Worm (Caenorhabditis elegans) whole organism, L4 larva: ENCODE results near the gene srm-5.

Experiments used
- Y105C5A.15 ChIP-seq: fragments of 200-800 bp; sonication (Bioruptor generic); IDR thresholded peaks from 2 replicates; pipeline ENCODE4 v1.3.6; 2022; ENCODE audit warnings: missing genetic modification characterization, missing compliant biosample characterization
- Y48G9A.11 ChIP-seq: fragments of 200-800 bp; sonication (Bioruptor generic); IDR thresholded peaks from 2 replicates; pipeline ENCODE4 v1.3.6; 2022; ENCODE audit warnings: missing genetic modification reagents, missing genetic modification characterization, missing compliant biosample characterization
- ama-1 ChIP-seq: fragments of 150-350 bp; optimal IDR thresholded peaks from 2 replicates; lab custom pipeline; 2014; ENCODE audit warnings: inconsistent platforms, mixed read lengths
- daf-12 ChIP-seq: fragments of 150-350 bp; optimal IDR thresholded peaks from 2 replicates; lab custom pipeline; 2014; ENCODE audit warnings: missing biosample characterization, missing genetic modification reagents, missing genetic modification characterization
- daf-16 ChIP-seq, 3 experiments: sonication (generic microtip); optimal IDR thresholded peaks; 2 replicates each; lab custom pipeline; 2016 to 2017; ENCODE audit warnings: missing genetic modification characterization in 3 of 3, missing genetic modification reagents in 3 of 3, mild to moderate bottlenecking in 2 of 3, missing compliant biosample characterization in 2 of 3, missing biosample characterization in 1 of 3, moderate library complexity in 1 of 3
- dpl-1 ChIP-seq: fragments of 150-350 bp; optimal IDR thresholded peaks from 2 replicates; lab custom pipeline; 2014; ENCODE audit warnings: missing biosample characterization, missing genetic modification reagents, missing genetic modification characterization
- fkh-10 ChIP-seq: fragments of 150-350 bp; optimal IDR thresholded peaks from 2 replicates; lab custom pipeline; 2014; ENCODE audit warnings: missing biosample characterization, missing genetic modification reagents, missing genetic modification characterization
- hmg-1.1 ChIP-seq: fragments of 200-800 bp; sonication (Bioruptor generic); IDR thresholded peaks from 2 replicates; pipeline ENCODE4 v1.3.6; 2022; ENCODE audit warnings: missing genetic modification reagents, missing genetic modification characterization, missing compliant biosample characterization
- lsy-2 ChIP-seq, 2 experiments: fragments of 150-350 bp in 1 of 2; sonication (generic microtip) in 1 of 2; optimal IDR thresholded peaks; 2 replicates each; lab custom pipeline; 2014 to 2017; ENCODE audit warnings: missing biosample characterization in 2 of 2, missing genetic modification characterization in 2 of 2
- nhr-25 ChIP-seq: sonication (generic microtip); optimal IDR thresholded peaks from 2 replicates; lab custom pipeline; 2017; ENCODE audit warnings: missing genetic modification characterization, mild to moderate bottlenecking, missing compliant biosample characterization, antibody characterized with exemption, moderate library complexity, borderline replicate concordance; ENCODE audit not compliant: insufficient read depth
- nhr-28 ChIP-seq: fragments of 150-350 bp; optimal IDR thresholded peaks from 2 replicates; lab custom pipeline; 2014; ENCODE audit warnings: missing biosample characterization, missing genetic modification characterization
- nhr-6 ChIP-seq: fragments of 150-350 bp; optimal IDR thresholded peaks from 2 replicates; lab custom pipeline; 2014; ENCODE audit warnings: missing biosample characterization, missing genetic modification characterization
- skn-1 ChIP-seq: fragments of 150-350 bp; optimal IDR thresholded peaks from 2 replicates; lab custom pipeline; 2014; ENCODE audit warnings: missing biosample characterization, missing genetic modification characterization

- TF ChIP-seq nhr-28 (tag; lab: Kevin White, UChicago) (no peak), lsy-2 (tag; optimal IDR thresholded peaks at IDR 0.05; lab: Kevin White, UChicago) (no peak), daf-16 (GFP tag; optimal IDR thresholded peaks at IDR 0.05; lab: Kevin White, UChicago) (no peak), daf-16 (tag; optimal IDR thresholded peaks at IDR 0.05; lab: Kevin White, UChicago) (no peak), dpl-1 (GFP tag; lab: Kevin White, UChicago) (no peak), nhr-6 (tag; lab: Kevin White, UChicago) (no peak), skn-1 (tag; lab: Kevin White, UChicago) (no peak), hmg-1.1 (no peak), daf-12 (tag; lab: Kevin White, UChicago) (no peak), ama-1 (lab: Kevin White, UChicago) (no peak), nhr-25 (tag; lab: Kevin White, UChicago) (no peak), Y105C5A.15 (GFP tag; lab: Robert Waterston, UW) (no peak), fkh-10 (GFP tag; lab: Kevin White, UChicago) (no peak), Y48G9A.11 (GFP tag; lab: Robert Waterston, UW) (no peak)
Observed at ce11 chrV:14301076-14301475, 33.9 kb upstream of the srm-5 start, which contains the start of gene F14D7.6.
